Worm (Caenorhabditis elegans) whole organism, L2 larva: ENCODE measurements around the gene Y113G7B.27.

Source experiments
- ZK546.5 ChIP-seq: sonication (generic microtip); optimal IDR thresholded peaks from 2 replicates; lab custom pipeline; 2017; ENCODE audit warnings: missing biosample characterization, missing genetic modification characterization
- dmd-4 ChIP-seq: sonication (generic microtip); optimal IDR thresholded peaks from 2 replicates; lab custom pipeline; 2017; ENCODE audit warnings: missing biosample characterization, missing genetic modification characterization
- elt-1 ChIP-seq: fragments of 150-350 bp; optimal IDR thresholded peaks from 2 replicates; lab custom pipeline; 2014; ENCODE audit warnings: missing biosample characterization, missing genetic modification characterization
- lin-13 ChIP-seq: fragments of 150-350 bp; optimal IDR thresholded peaks from 2 replicates; lab custom pipeline; 2014; ENCODE audit warnings: missing biosample characterization, missing genetic modification reagents, missing genetic modification characterization
- lin-39 ChIP-seq: fragments of 150-350 bp; optimal IDR thresholded peaks from 2 replicates; lab custom pipeline; 2014; ENCODE audit warnings: missing biosample characterization, missing genetic modification reagents, missing genetic modification characterization
- mab-5 ChIP-seq: fragments of 150-350 bp; optimal IDR thresholded peaks from 2 replicates; lab custom pipeline; 2014; ENCODE audit warnings: missing biosample characterization, missing genetic modification characterization
- mdl-1 ChIP-seq, 2 experiments: fragments of 150-350 bp in 1 of 2; sonication (generic microtip) in 1 of 2; optimal IDR thresholded peaks; 2 replicates each; lab custom pipeline; 2017; ENCODE audit warnings: missing biosample characterization in 2 of 2, missing genetic modification characterization in 2 of 2
- nhr-11 ChIP-seq: fragments of 150-350 bp; optimal IDR thresholded peaks from 2 replicates; lab custom pipeline; 2014; ENCODE audit warnings: missing biosample characterization, missing genetic modification characterization
- nhr-25 ChIP-seq: fragments of 150-350 bp; sonication (generic microtip); optimal IDR thresholded peaks from 3 replicates; lab custom pipeline; 2014; ENCODE audit warnings: missing biosample characterization, missing genetic modification characterization
- snpc-4 ChIP-seq: fragments of 150-350 bp; optimal IDR thresholded peaks from 2 replicates; lab custom pipeline; 2014; ENCODE audit warnings: missing biosample characterization, missing genetic modification characterization
- unc-39 ChIP-seq: fragments of 150-350 bp; optimal IDR thresholded peaks from 2 replicates; lab custom pipeline; 2014; ENCODE audit warnings: missing biosample characterization, missing genetic modification characterization
- unc-62 ChIP-seq: fragments of 150-350 bp; optimal IDR thresholded peaks from 2 replicates; lab custom pipeline; 2014; ENCODE audit warnings: missing biosample characterization, missing genetic modification reagents, missing genetic modification characterization
- zag-1 ChIP-seq: fragments of 150-350 bp; optimal IDR thresholded peaks from 2 replicates; lab custom pipeline; 2014; ENCODE audit warnings: missing biosample characterization, missing genetic modification characterization
- ztf-4 ChIP-seq: fragments of 150-350 bp; optimal IDR thresholded peaks from 2 replicates; lab custom pipeline; 2014; ENCODE audit warnings: missing biosample characterization, missing genetic modification characterization

- TF ChIP-seq snpc-4 (tag; lab: Kevin White, UChicago) (no peak), mab-5 (tag; lab: Kevin White, UChicago) (no peak), unc-62 (no peak), unc-39 (tag; lab: Kevin White, UChicago) (no peak), nhr-11 (no peak), ZK546.5 (no peak), nhr-25 (tag; lab: Kevin White, UChicago) (no peak), ztf-4 (tag; lab: Kevin White, UChicago) (no peak), elt-1 (tag; lab: Kevin White, UChicago) (no peak), lin-39 (tag; lab: Kevin White, UChicago) (no peak), mdl-1 (tag; optimal IDR thresholded peaks at IDR 0.05; lab: Kevin White, UChicago) (no peak), zag-1 (tag; lab: Kevin White, UChicago) (no peak), lin-13 (GFP tag; lab: Kevin White, UChicago) (no peak), dmd-4 (no peak)
Measured at ce11 chrV:20182311-20182710, 10.3 kb upstream of the Y113G7B.27 start.
